Worm (Caenorhabditis elegans) whole organism, L4 larva: Measurements from ENCODE around the gene ttr-53.

Experiments used
- aly-2 ChIP-seq: sonication (generic microtip); optimal IDR thresholded peaks from 2 replicates; lab custom pipeline; 2018; ENCODE audit warnings: missing biosample characterization, missing genetic modification characterization
- lin-1 ChIP-seq: fragments of 200-800 bp; sonication (Bioruptor generic); IDR thresholded peaks from 2 replicates; pipeline ENCODE4 v1.3.6; 2022; ENCODE audit warnings: missing genetic modification reagents, missing genetic modification characterization, missing compliant biosample characterization
- lsy-2 ChIP-seq, 2 experiments: fragments of 150-350 bp in 1 of 2; sonication (generic microtip) in 1 of 2; optimal IDR thresholded peaks; 2 replicates each; lab custom pipeline; 2014 to 2017; ENCODE audit warnings: missing biosample characterization in 2 of 2, missing genetic modification characterization in 2 of 2
- unc-130 ChIP-seq: sonication (generic microtip); optimal IDR thresholded peaks from 2 replicates; lab custom pipeline; 2016; ENCODE audit warnings: missing genetic modification reagents, missing genetic modification characterization, missing compliant biosample characterization
- ztf-11 ChIP-seq: fragments of 150-350 bp; optimal IDR thresholded peaks from 2 replicates; lab custom pipeline; 2014; ENCODE audit warnings: missing biosample characterization, missing genetic modification characterization

DNA sequence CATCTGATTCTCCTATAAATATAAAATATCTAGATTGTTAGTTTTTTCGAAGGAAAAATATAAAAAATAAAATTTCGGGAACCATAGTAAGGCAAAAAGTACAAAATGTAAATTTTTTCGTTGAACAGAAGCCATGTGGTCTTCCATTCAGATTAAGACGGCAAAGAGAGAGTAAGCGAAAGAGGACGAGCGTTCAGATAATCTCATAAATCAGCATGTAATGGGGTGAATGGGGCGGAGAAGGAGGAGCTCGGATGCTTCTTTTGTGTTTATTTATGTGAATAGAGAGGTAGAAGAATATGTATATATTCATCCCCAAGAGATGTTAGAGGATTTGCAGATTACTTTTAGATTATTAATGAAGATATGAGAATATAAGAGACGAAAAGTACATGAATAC is 16.5 kb downstream of the ttr-53 start, which contains the start of gene pxf-1:
- TF ChIP-seq aly-2 (no peak), lsy-2 (tag; optimal IDR thresholded peaks at IDR 0.05; lab: Kevin White, UChicago) (no peak), unc-130 (GFP tag; lab: Kevin White, UChicago) (no peak), ztf-11 (tag; lab: Kevin White, UChicago) (no peak), lin-1 (GFP tag; lab: Robert Waterston, UW) (no peak)
